Fruit fly (Drosophila melanogaster): ENCODE results near the gene grk.

The grk gene

dm6 chr2L:8416350-8417046, 16.9 kb downstream of the grk start (continued):
- no peak for TF ChIP-seq run (tag; optimal IDR thresholded peaks at IDR 0.05)
- peak; percentile 43; the same call in 1 of the 3 replicates for TF ChIP-seq CG34422 (GFP tag; IDR thresholded peaks at IDR 0.05)
- no peak for TF ChIP-seq CG15011 (GFP tag; optimal IDR thresholded peaks at IDR 0.05)
- TF ChIP-seq phol (tag; optimal IDR thresholded peaks at IDR 0.05), result no peak
- no peak for TF ChIP-seq pb (GFP tag; optimal IDR thresholded peaks at IDR 0.05)
- TF ChIP-seq Mes4 (GFP tag; optimal IDR thresholded peaks at IDR 0.05), result no peak
- TF ChIP-seq Pdp1 (GFP tag; optimal IDR thresholded peaks at IDR 0.05), result no peak
- peak; percentile 6 for TF ChIP-seq stwl (tag; optimal IDR thresholded peaks at IDR 0.05)
- peak; percentile 67 for TF ChIP-seq E2f2 (GFP tag; IDR thresholded peaks at IDR 0.05)
- peak; percentile 89 for TF ChIP-seq pros (GFP tag; optimal IDR thresholded peaks at IDR 0.05)
- no peak for TF ChIP-seq en (GFP tag; optimal IDR thresholded peaks at IDR 0.05)
- TF ChIP-seq trh (GFP tag; optimal IDR thresholded peaks at IDR 0.05), result no peak
- TF ChIP-seq knrl (GFP tag; IDR thresholded peaks at IDR 0.05; ENCODE audit: partially characterized antibody), result no peak
- TF ChIP-seq CG12071 (GFP tag; optimal IDR thresholded peaks at IDR 0.05), result no peak
- TF ChIP-seq CG31441 (GFP tag; IDR thresholded peaks at IDR 0.05), result no peak
- TF ChIP-seq CG6813 (GFP tag; optimal IDR thresholded peaks at IDR 0.05), result peak; percentile 4
- no peak for TF ChIP-seq CG7745 (tag; optimal IDR thresholded peaks at IDR 0.05)
- peak; percentile 24 for TF ChIP-seq gro (GFP tag; optimal IDR thresholded peaks at IDR 0.05)
- no peak for TF ChIP-seq ind (GFP tag; optimal IDR thresholded peaks at IDR 0.05)
- no peak for TF ChIP-seq ara (GFP tag; IDR thresholded peaks at IDR 0.05)
- TF ChIP-seq CG4282 (GFP tag; optimal IDR thresholded peaks at IDR 0.05), result no peak
- peak; percentile 58; the same call in 1 of the 2 replicates for TF ChIP-seq Atf6 (GFP tag; IDR thresholded peaks at IDR 0.05)
- TF ChIP-seq CG2129 (GFP tag; IDR thresholded peaks at IDR 0.05; ENCODE audit: partially characterized antibody), result no peak
- no peak for TF ChIP-seq Optix (GFP tag; IDR thresholded peaks at IDR 0.05)
- no peak for TF ChIP-seq Nf-YB (GFP tag; optimal IDR thresholded peaks at IDR 0.05)
- TF ChIP-seq twi (tag; optimal IDR thresholded peaks at IDR 0.05), result peak; percentile 7
- TF ChIP-seq CG2889 (GFP tag; IDR thresholded peaks at IDR 0.05), result peak; percentile 78
- TF ChIP-seq zfh2 (GFP tag; optimal IDR thresholded peaks at IDR 0.05), result peak; percentile 2
- TF ChIP-seq Myb (GFP tag; optimal IDR thresholded peaks at IDR 0.05), result no peak
- TF ChIP-seq Max (GFP tag; optimal IDR thresholded peaks at IDR 0.05), result no peak
- peak in 1 of 2 experiments; percentile 99 for TF ChIP-seq tll (GFP tag; optimal IDR thresholded peaks at IDR 0.05)
- peak in 1 of 2 experiments; percentile 70 for TF ChIP-seq bsh (GFP tag; optimal IDR thresholded peaks at IDR 0.05)
- TF ChIP-seq Sin3A (optimal IDR thresholded peaks at IDR 0.05), result no peak
- TF ChIP-seq sna (GFP tag; IDR thresholded peaks at IDR 0.05; ENCODE audit: partially characterized antibody), result no peak
- TF ChIP-seq CG10209 (GFP tag; optimal IDR thresholded peaks at IDR 0.05), result peak; percentile 51
- TF ChIP-seq jumu (GFP tag; optimal IDR thresholded peaks at IDR 0.05), result no peak
- no peak for TF ChIP-seq C15 (GFP tag; IDR thresholded peaks at IDR 0.05)
- no peak for TF ChIP-seq CG34376 (GFP tag; optimal IDR thresholded peaks at IDR 0.05)
- peak; percentile 55 for TF ChIP-seq lbe (GFP tag; optimal IDR thresholded peaks at IDR 0.05)
- TF ChIP-seq CG8944 (GFP tag; optimal IDR thresholded peaks at IDR 0.05), result no peak
- TF ChIP-seq zfh1 (GFP tag; IDR thresholded peaks at IDR 0.05), result 0 out of 3 replicates have a peak, but pooled peaks have one; percentile 2
- TF ChIP-seq jing (GFP tag; optimal IDR thresholded peaks at IDR 0.05), result no peak
- TF ChIP-seq CG7556 (GFP tag; optimal IDR thresholded peaks at IDR 0.05), result no peak
- peak; percentile 79 for TF ChIP-seq CG13624 (GFP tag; optimal IDR thresholded peaks at IDR 0.05)
- TF ChIP-seq CG7372 (GFP tag; IDR thresholded peaks at IDR 0.05), result no peak
- TF ChIP-seq croc (GFP tag; conservative IDR thresholded peaks at IDR 0.05), result no peak
- TF ChIP-seq Dbx (GFP tag; IDR thresholded peaks at IDR 0.05), result 0 out of 3 replicates have a peak, but pooled peaks have one; percentile 49
- TF ChIP-seq tx (GFP tag; optimal IDR thresholded peaks at IDR 0.05), result no peak
- TF ChIP-seq CG17361 (GFP tag; IDR thresholded peaks at IDR 0.05), result no peak; the same call in 2 of the 3 replicates
- peak; percentile 32 for TF ChIP-seq CG15696 (tag; optimal IDR thresholded peaks at IDR 0.05)

All from whole organism, embryonic.